Worm (Caenorhabditis elegans): ENCODE data around the gene C27D6.12.

Gene C27D6.12

ce11 chrII:5177902-5178301 is at the start of gene C27D6.12:
Gene C27D6.12 (minus strand): TSS chrII:5178002.
- TF ChIP-seq snpc-4 (tag; optimal IDR thresholded peaks at IDR 0.05) (no peak), ham-2 (GFP tag; optimal IDR thresholded peaks at IDR 0.05) (no peak), mep-1 (tag; optimal IDR thresholded peaks at IDR 0.05) (no peak), ceh-83 (GFP tag; optimal IDR thresholded peaks at IDR 0.05) (no peak), sem-2 (GFP tag; optimal IDR thresholded peaks at IDR 0.05) (no peak), unc-39 (tag; optimal IDR thresholded peaks at IDR 0.05) (no peak), bed-3 (GFP tag; optimal IDR thresholded peaks at IDR 0.05) (no peak), drap-1 (GFP tag; optimal IDR thresholded peaks at IDR 0.05) (no peak), ceh-39 (tag; optimal IDR thresholded peaks at IDR 0.05) (no peak), nhr-76 (tag; optimal IDR thresholded peaks at IDR 0.05) (no peak)

DNA sequence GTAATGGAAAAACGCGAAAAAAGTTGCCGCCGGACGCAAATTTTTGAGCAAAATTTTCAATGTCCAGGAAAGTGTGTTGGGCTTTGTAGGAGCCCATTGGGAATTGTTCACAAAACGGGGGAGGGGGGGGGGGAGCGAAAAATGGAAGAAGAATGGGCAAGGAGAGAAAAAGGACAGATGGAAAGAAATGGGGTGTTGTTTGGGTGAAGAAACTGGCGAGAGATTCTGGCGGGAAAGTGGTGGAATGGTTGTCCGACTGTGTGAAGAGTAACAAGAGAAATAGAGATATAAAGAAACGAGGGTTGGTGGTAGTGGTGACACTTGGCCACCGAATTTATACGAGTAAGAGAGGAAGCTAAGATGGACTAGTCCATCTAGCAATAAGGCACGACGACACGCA is 48.5 kb upstream of the C27D6.12 start:
- TF ChIP-seq cnd-1 (tag; optimal IDR thresholded peaks at IDR 0.05) (peak; percentile 75), zip-8 (tag; optimal IDR thresholded peaks at IDR 0.05) (no peak), lsy-2 (tag; optimal IDR thresholded peaks at IDR 0.05) (no peak), tbx-8 (GFP tag; optimal IDR thresholded peaks at IDR 0.05) (no peak), mls-2 (tag; optimal IDR thresholded peaks at IDR 0.05) (peak; percentile 43), unc-62 (GFP tag; optimal IDR thresholded peaks at IDR 0.05) (peak; percentile 35), lin-32 (GFP tag; optimal IDR thresholded peaks at IDR 0.05) (peak; percentile 11), sptf-1 (tag; optimal IDR thresholded peaks at IDR 0.05) (peak; percentile 47), nhr-76 (tag; optimal IDR thresholded peaks at IDR 0.05) (no peak), mep-1 (tag; optimal IDR thresholded peaks at IDR 0.05) (peak; percentile 31), nhr-2 (tag; optimal IDR thresholded peaks at IDR 0.05) (no peak), M03D4.4 (tag; optimal IDR thresholded peaks at IDR 0.05) (peak; percentile 23), flh-1 (GFP tag; optimal IDR thresholded peaks at IDR 0.05) (no peak), hlh-1 (tag; optimal IDR thresholded peaks at IDR 0.05) (peak; percentile 59), ces-1 (GFP tag; optimal IDR thresholded peaks at IDR 0.05) (peak; percentile 34), ham-2 (GFP tag; optimal IDR thresholded peaks at IDR 0.05) (peak; percentile 25)

DNA sequence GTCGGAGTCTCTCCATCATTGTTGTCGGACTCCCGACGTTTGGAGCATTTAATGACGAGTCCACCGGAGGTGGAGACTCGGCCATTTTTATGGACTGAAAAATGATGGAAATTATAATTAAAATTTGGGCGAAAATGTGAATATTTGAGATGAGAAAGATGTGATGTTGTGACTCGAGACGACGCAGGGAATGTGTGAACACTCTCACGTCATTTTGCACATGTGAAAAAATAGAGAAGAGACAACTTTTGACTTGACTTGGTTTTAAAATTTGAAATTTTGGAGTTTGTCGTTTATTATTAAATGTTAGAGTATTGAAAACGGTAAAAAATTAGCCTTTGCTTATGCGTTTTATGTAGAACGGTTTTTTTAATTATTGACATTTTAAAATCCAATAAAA is 47.5 kb upstream of the C27D6.12 start, which contains the start of gene dsh-1:
TSS of gene dsh-1 (minus strand) at position 101 of the 400 bp plus-strand sequence.
- TF ChIP-seq sem-2 (GFP tag; optimal IDR thresholded peaks at IDR 0.05) = no peak
- no peak for TF ChIP-seq blmp-1 (tag; optimal IDR thresholded peaks at IDR 0.05)
- no peak for TF ChIP-seq lsy-2 (tag; optimal IDR thresholded peaks at IDR 0.05)
- TF ChIP-seq unc-120 (tag; optimal IDR thresholded peaks at IDR 0.05; ENCODE audit: poor library complexity, severe bottlenecking) = no peak
- TF ChIP-seq bed-3 (GFP tag; optimal IDR thresholded peaks at IDR 0.05) = no peak

- TF ChIP-seq mab-5 (tag; optimal IDR thresholded peaks at IDR 0.05) (peak; percentile 37), bed-3 (GFP tag; optimal IDR thresholded peaks at IDR 0.05) (no peak), hlh-1 (tag; optimal IDR thresholded peaks at IDR 0.05) (peak; percentile 86), unc-120 (tag; optimal IDR thresholded peaks at IDR 0.05; ENCODE audit: poor library complexity, severe bottlenecking) (peak; percentile 42), unc-62 (GFP tag; optimal IDR thresholded peaks at IDR 0.05) (peak; percentile 71)
Observed at ce11 chrII:5222830-5223229, 45.0 kb upstream of the C27D6.12 start.

DNA sequence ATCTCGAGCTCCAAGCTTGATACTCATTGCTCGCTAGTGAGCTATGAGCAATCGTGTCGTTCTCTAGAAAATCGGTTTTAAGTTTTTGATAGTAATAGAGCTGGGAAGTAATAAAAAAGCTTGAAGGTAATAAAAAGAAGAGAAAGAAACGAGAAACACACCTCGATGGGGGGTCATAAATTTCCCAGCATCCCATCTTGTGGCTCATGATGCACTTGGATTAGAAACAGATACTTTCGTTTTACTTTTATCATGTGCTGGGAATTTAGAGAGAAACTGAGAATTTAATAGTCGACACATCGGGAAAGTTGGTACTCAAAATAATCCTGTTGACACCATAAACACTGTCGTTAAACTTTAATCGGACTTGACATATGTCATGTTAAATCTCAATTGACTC is 42.8 kb upstream of the C27D6.12 start:
- no peak for TF ChIP-seq nhr-237 (tag; optimal IDR thresholded peaks at IDR 0.05)
- no peak for TF ChIP-seq tbx-8 (GFP tag; optimal IDR thresholded peaks at IDR 0.05)
- no peak for TF ChIP-seq nhr-76 (tag; optimal IDR thresholded peaks at IDR 0.05)

DNA sequence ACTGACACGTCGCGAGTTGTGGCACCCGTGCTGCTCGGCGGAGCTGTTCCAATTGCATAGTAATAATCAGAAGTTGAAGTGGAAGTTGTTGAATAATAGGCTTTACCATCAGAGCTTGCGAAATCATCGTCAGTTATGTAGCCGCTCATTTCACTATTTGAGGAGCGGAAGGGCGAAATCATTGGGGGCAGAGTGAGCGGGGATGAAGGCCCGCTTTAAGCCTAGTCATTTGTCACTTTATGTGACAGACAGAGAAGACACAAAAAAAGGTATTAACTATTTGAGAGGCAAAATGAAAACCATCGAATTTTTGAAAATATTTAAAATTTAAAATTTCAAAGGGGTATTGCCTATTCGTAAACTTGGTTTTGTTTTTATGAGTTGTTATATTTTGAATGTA is 40.5 kb upstream of the C27D6.12 start:
- TF ChIP-seq bed-3 (GFP tag; optimal IDR thresholded peaks at IDR 0.05) (no peak), nhr-2 (tag; optimal IDR thresholded peaks at IDR 0.05) (no peak), hlh-1 (tag; optimal IDR thresholded peaks at IDR 0.05) (no peak), nhr-76 (tag; optimal IDR thresholded peaks at IDR 0.05) (no peak), sem-2 (GFP tag; optimal IDR thresholded peaks at IDR 0.05) (no peak), M03D4.4 (tag; optimal IDR thresholded peaks at IDR 0.05) (no peak), ceh-43 (GFP tag; optimal IDR thresholded peaks at IDR 0.05) (no peak), snpc-4 (tag; optimal IDR thresholded peaks at IDR 0.05) (no peak), unc-39 (tag; optimal IDR thresholded peaks at IDR 0.05) (no peak), tbx-8 (GFP tag; optimal IDR thresholded peaks at IDR 0.05) (no peak), mab-5 (tag; optimal IDR thresholded peaks at IDR 0.05) (no peak), nhr-28 (tag; optimal IDR thresholded peaks at IDR 0.05) (no peak), mep-1 (tag; optimal IDR thresholded peaks at IDR 0.05) (no peak), unc-120 (tag; optimal IDR thresholded peaks at IDR 0.05; ENCODE audit: poor library complexity, severe bottlenecking) (no peak), ces-1 (GFP tag; optimal IDR thresholded peaks at IDR 0.05) (no peak)
